Worm (Caenorhabditis elegans) whole organism, mixed stage, embryonic: Measurements from ENCODE around the gene C55A1.11.
"Not testable (repeated sequence)": the region's sequence is repeated elsewhere in the genome, so short reads cannot be mapped to it uniquely, and the experiment has no call there.

ENCODE experiments used
- M03D4.4 ChIP-seq: sonication (generic microtip); optimal IDR thresholded peaks from 2 replicates; lab custom pipeline; 2017; ENCODE audit warnings: mild to moderate bottlenecking, missing genetic modification characterization, missing compliant biosample characterization
- bed-3 ChIP-seq: fragments of 200-800 bp; sonication (Bioruptor generic); optimal IDR thresholded peaks from 3 replicates; lab custom pipeline; 2018; ENCODE audit warnings: mild to moderate bottlenecking, missing genetic modification characterization, moderate library complexity, missing compliant biosample characterization
- ceh-39 ChIP-seq: fragments of 150-350 bp; optimal IDR thresholded peaks from 2 replicates; lab custom pipeline; 2014; ENCODE audit warnings: missing biosample characterization, missing genetic modification characterization
- ceh-43 ChIP-seq: fragments of 200-800 bp; sonication (Bioruptor generic); optimal IDR thresholded peaks from 2 replicates; lab custom pipeline; 2018; ENCODE audit warnings: mild to moderate bottlenecking, missing genetic modification characterization, moderate library complexity, missing compliant biosample characterization
- ceh-83 ChIP-seq: fragments of 200-800 bp; sonication (Bioruptor generic); optimal IDR thresholded peaks from 2 replicates; lab custom pipeline; 2018; ENCODE audit warnings: mild to moderate bottlenecking, missing genetic modification characterization, missing compliant biosample characterization
- ces-1 ChIP-seq: fragments of 150-350 bp; optimal IDR thresholded peaks from 2 replicates; lab custom pipeline; 2014; ENCODE audit warnings: missing biosample characterization, missing genetic modification reagents, missing genetic modification characterization
- cnd-1 ChIP-seq: fragments of 200-800 bp; sonication (Bioruptor generic); optimal IDR thresholded peaks from 2 replicates; lab custom pipeline; 2018; ENCODE audit warnings: mild to moderate bottlenecking, missing genetic modification characterization, missing compliant biosample characterization
- drap-1 ChIP-seq: fragments of 200-800 bp; sonication (Bioruptor generic); optimal IDR thresholded peaks from 3 replicates; lab custom pipeline; 2018; ENCODE audit warnings: mild to moderate bottlenecking, missing genetic modification characterization, missing compliant biosample characterization
- elt-1 ChIP-seq: sonication (generic microtip); optimal IDR thresholded peaks from 2 replicates; lab custom pipeline; 2017; ENCODE audit warnings: missing genetic modification characterization, mild to moderate bottlenecking, missing compliant biosample characterization, antibody characterized with exemption, moderate library complexity, borderline replicate concordance; ENCODE audit not compliant: insufficient read depth
- elt-3 ChIP-seq: fragments of 150-350 bp; optimal IDR thresholded peaks from 2 replicates; lab custom pipeline; 2014; ENCODE audit warnings: missing biosample characterization, missing genetic modification characterization
- flh-1 ChIP-seq: fragments of 200-800 bp; sonication (Bioruptor generic); optimal IDR thresholded peaks from 2 replicates; lab custom pipeline; 2018; ENCODE audit warnings: mild to moderate bottlenecking, missing genetic modification characterization, moderate library complexity, missing compliant biosample characterization
- ham-2 ChIP-seq: fragments of 200-800 bp; sonication (Bioruptor generic); optimal IDR thresholded peaks from 2 replicates; lab custom pipeline; 2018; ENCODE audit warnings: mild to moderate bottlenecking, missing genetic modification characterization, missing compliant biosample characterization
- hlh-1 ChIP-seq: fragments of 150-350 bp; optimal IDR thresholded peaks from 2 replicates; lab custom pipeline; 2014; ENCODE audit warnings: missing biosample characterization, missing genetic modification reagents, missing genetic modification characterization
- lin-13 ChIP-seq: fragments of 150-350 bp; optimal IDR thresholded peaks from 2 replicates; lab custom pipeline; 2014; ENCODE audit warnings: missing biosample characterization, missing genetic modification characterization
- lin-32 ChIP-seq: fragments of 200-800 bp; sonication (Bioruptor generic); optimal IDR thresholded peaks from 2 replicates; lab custom pipeline; 2018; ENCODE audit warnings: mild to moderate bottlenecking, missing genetic modification characterization, missing compliant biosample characterization
- lsy-2 ChIP-seq: fragments of 150-350 bp; optimal IDR thresholded peaks from 2 replicates; lab custom pipeline; 2014; ENCODE audit warnings: missing biosample characterization, missing genetic modification characterization
- mab-5 ChIP-seq: fragments of 150-350 bp; optimal IDR thresholded peaks from 2 replicates; lab custom pipeline; 2014; ENCODE audit warnings: missing biosample characterization, missing genetic modification characterization
- mep-1 ChIP-seq: fragments of 150-350 bp; optimal IDR thresholded peaks from 2 replicates; lab custom pipeline; 2017; ENCODE audit warnings: missing biosample characterization, missing genetic modification reagents, missing genetic modification characterization, inconsistent platforms
- nhr-12 ChIP-seq: fragments of 150-350 bp; optimal IDR thresholded peaks from 2 replicates; lab custom pipeline; 2014; ENCODE audit warnings: missing biosample characterization, missing genetic modification characterization
- nhr-2 ChIP-seq: fragments of 150-350 bp; optimal IDR thresholded peaks from 2 replicates; lab custom pipeline; 2014; ENCODE audit warnings: missing biosample characterization, missing genetic modification characterization
- nhr-237 ChIP-seq: fragments of 150-350 bp; optimal IDR thresholded peaks from 2 replicates; lab custom pipeline; 2014; ENCODE audit warnings: missing biosample characterization, missing genetic modification characterization
- nhr-28 ChIP-seq: fragments of 150-350 bp; optimal IDR thresholded peaks from 2 replicates; lab custom pipeline; 2014; ENCODE audit warnings: missing biosample characterization, missing genetic modification characterization
- nhr-76 ChIP-seq: sonication (generic microtip); optimal IDR thresholded peaks from 2 replicates; lab custom pipeline; 2017; ENCODE audit warnings: missing biosample characterization, missing genetic modification characterization
- pha-4 ChIP-seq: fragments of 150-350 bp; optimal IDR thresholded peaks from 2 replicates; lab custom pipeline; 2018; ENCODE audit warnings: missing biosample characterization, missing genetic modification reagents, missing genetic modification characterization
- sem-2 ChIP-seq: fragments of 200-800 bp; sonication (Bioruptor generic); optimal IDR thresholded peaks from 2 replicates; lab custom pipeline; 2018; ENCODE audit warnings: mild to moderate bottlenecking, missing genetic modification characterization, missing compliant biosample characterization
- snpc-4 ChIP-seq: fragments of 150-350 bp; optimal IDR thresholded peaks from 2 replicates; lab custom pipeline; 2014; ENCODE audit warnings: missing biosample characterization, missing genetic modification characterization
- unc-120 ChIP-seq: sonication (generic microtip); optimal IDR thresholded peaks from 2 replicates; lab custom pipeline; 2017; ENCODE audit warnings: missing genetic modification characterization, missing compliant biosample characterization; ENCODE audit not compliant: poor library complexity, severe bottlenecking
- unc-39 ChIP-seq: fragments of 150-350 bp; optimal IDR thresholded peaks from 2 replicates; lab custom pipeline; 2014; ENCODE audit warnings: missing biosample characterization, missing genetic modification characterization
- unc-62 ChIP-seq: fragments of 150-350 bp; optimal IDR thresholded peaks from 2 replicates; lab custom pipeline; 2014; ENCODE audit warnings: missing biosample characterization, missing genetic modification reagents, missing genetic modification characterization
- ztf-11 ChIP-seq: fragments of 150-350 bp; optimal IDR thresholded peaks from 2 replicates; lab custom pipeline; 2014; ENCODE audit warnings: missing biosample characterization, missing genetic modification characterization

The C55A1.11 gene

DNA sequence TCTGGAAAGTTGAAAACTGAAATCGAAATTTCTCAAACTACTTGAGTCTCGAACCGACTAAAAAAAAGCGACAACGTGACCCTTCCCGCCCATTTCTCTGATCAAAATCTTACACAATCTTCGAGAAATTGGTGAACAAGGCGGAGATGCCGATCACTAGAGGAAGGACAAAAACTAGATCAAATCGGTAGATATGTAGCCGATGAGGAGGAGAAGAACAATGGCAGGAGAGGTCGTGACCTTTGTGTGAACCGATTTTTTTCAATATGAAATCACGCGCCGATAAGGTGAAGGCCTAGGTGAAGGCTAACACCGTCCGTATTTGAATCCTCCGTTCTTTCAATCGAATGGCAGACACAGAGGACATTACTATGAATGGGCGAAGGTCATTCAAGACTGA lies 35.3 kb downstream of the C55A1.11 start:
- TF ChIP-seq elt-1 (tag; lab: Kevin White, UChicago): peak; percentile 94
- peak; percentile 43 for TF ChIP-seq ham-2 (GFP tag; lab: Kevin White, UChicago)
- TF ChIP-seq lsy-2 (tag; lab: Kevin White, UChicago): no peak
- TF ChIP-seq, all 35 proteins: peak for 2

DNA sequence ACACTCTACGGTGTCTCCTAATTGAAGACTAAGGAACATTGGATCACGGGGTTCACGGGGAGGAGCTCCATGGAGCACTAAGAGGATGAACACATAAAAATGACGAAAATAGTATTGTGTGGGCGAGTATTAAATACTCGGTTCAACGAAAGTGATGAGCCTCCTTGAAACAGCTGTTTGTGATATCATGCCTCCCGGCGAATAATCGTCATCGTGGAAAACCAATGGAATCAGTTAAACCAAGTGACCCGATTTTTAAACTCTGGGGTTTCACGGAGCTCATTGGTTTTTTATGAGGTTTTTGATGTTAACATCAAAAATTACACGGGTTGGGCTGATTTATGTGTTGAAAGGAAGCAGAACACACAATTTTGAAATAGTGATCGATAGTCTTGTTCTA lies 35.9 kb downstream of the C55A1.11 start:
- no peak for TF ChIP-seq hlh-1
- no peak for TF ChIP-seq nhr-12
- TF ChIP-seq cnd-1 (tag; lab: Kevin White, UChicago): no peak
- TF ChIP-seq nhr-76 (tag; lab: Kevin White, UChicago): no peak
- TF ChIP-seq lin-32: no peak
- no peak for TF ChIP-seq ceh-39
- TF ChIP-seq lsy-2 (tag; lab: Kevin White, UChicago): no peak
- TF ChIP-seq flh-1 (GFP tag; lab: Kevin White, UChicago): no peak
- TF ChIP-seq sem-2 (GFP tag; lab: Kevin White, UChicago): no peak
- no peak for TF ChIP-seq nhr-237
- no peak for TF ChIP-seq nhr-28 (tag; lab: Kevin White, UChicago)
- TF ChIP-seq ceh-43 (GFP tag; lab: Kevin White, UChicago): no peak
- TF ChIP-seq unc-39 (tag; lab: Kevin White, UChicago): no peak
- no peak for TF ChIP-seq elt-3 (tag; lab: Kevin White, UChicago)
- TF ChIP-seq ham-2 (GFP tag; lab: Kevin White, UChicago): no peak
- TF ChIP-seq snpc-4 (tag; lab: Kevin White, UChicago): no peak
- TF ChIP-seq pha-4 (tag; lab: Kevin White, UChicago): no peak
- no peak for TF ChIP-seq ceh-83 (GFP tag; lab: Kevin White, UChicago)
- TF ChIP-seq ces-1 (GFP tag; lab: Kevin White, UChicago): no peak
- TF ChIP-seq elt-1 (tag; lab: Kevin White, UChicago): no peak

DNA sequence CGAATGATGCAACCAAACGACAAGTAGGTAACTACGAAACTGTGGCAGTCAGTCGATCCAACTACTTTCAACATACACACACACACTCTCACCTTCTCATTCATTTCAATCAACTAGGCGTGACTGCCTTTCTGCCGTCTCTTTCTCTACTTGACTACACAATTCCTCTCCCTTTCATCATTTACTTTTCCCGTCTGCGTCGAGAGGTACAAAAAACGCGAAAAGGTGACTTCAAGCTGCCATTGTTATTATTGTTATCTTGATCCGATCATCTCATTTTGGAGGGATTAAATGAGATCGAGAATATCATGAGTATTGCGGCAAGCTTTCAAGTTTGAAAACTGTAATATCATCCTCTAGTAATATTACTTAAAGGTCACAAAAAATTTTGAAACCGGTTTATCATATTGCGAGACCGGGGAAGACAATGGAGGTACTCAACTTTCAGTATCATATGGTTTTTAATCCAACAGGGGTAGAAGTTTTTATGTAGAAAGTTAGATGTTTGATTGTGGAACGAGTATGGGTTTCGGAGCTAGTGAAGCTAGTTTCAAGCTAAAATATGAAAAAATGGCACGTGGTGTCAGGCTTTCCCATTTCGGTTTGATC lies 38.5 kb downstream of the C55A1.11 start:
- TF ChIP-seq unc-62 (GFP tag; lab: Kevin White, UChicago) (peak; percentile 68), bed-3 (no peak), unc-39 (tag; lab: Kevin White, UChicago) (no peak), hlh-1 (peak; percentile 9), elt-1 (tag; lab: Kevin White, UChicago) (peak; percentile 68), drap-1 (GFP tag; lab: Kevin White, UChicago) (no peak)

DNA sequence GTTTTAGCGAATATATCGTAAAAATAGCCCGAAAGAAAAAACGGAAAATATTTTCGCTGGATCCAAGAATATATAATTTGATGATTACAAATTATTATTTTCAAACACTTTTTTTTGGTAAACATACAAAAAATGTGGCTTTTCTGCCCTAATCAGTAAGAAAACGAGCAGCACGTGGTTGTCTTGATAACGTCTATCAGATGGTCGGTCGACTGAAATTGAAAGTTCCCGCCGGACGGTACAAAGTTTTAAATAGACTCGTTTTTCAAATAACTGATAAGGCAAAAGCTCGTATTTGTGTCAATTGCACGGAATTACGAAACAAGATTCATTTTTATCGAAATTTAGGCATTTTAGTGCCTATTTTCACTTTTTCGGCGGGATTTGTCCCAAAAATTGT lies 41.1 kb downstream of the C55A1.11 start:
- no peak for TF ChIP-seq ztf-11 (tag; lab: Kevin White, UChicago)
- TF ChIP-seq lin-13: no peak
- TF ChIP-seq pha-4 (tag; lab: Kevin White, UChicago): no peak
- TF ChIP-seq nhr-2 (tag; lab: Kevin White, UChicago): no peak
- no peak for TF ChIP-seq mep-1 (tag; lab: Kevin White, UChicago)
- no peak for TF ChIP-seq elt-3 (tag; lab: Kevin White, UChicago)
- TF ChIP-seq mab-5 (tag; lab: Kevin White, UChicago): no peak
- no peak for TF ChIP-seq elt-1 (tag; lab: Kevin White, UChicago)
- TF ChIP-seq flh-1 (GFP tag; lab: Kevin White, UChicago): no peak
- no peak for TF ChIP-seq nhr-28 (tag; lab: Kevin White, UChicago)
- no peak for TF ChIP-seq M03D4.4
- TF ChIP-seq unc-62 (GFP tag; lab: Kevin White, UChicago): no peak
- no peak for TF ChIP-seq ceh-39

DNA sequence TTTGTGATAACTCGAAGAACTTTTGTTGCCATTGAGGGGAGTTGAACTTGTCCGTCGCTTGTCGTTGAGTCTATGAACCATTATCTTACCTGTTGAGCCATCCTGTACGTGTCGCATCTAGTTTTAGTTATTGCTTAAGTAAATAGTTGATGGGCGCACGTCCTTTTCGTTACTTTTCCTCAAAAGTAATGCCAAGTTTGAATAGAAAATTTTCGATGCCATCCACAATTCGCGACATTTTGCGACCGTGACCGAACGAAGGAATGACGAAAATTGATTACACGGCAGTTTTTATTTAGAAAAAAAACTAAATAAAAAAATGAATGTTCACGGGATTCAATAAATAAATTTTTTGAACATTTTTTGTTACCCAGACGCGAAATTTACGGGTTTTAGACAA lies 42.5 kb downstream of the C55A1.11 start, which contains the start of gene F53E4.1:
Gene F53E4.1 (minus strand): TSS at position 101 of the 400 bp plus-strand sequence.
- not testable (repeated sequence) for TF ChIP-seq nhr-12; ceh-83 (GFP tag; lab: Kevin White, UChicago); ces-1 (GFP tag; lab: Kevin White, UChicago)

DNA sequence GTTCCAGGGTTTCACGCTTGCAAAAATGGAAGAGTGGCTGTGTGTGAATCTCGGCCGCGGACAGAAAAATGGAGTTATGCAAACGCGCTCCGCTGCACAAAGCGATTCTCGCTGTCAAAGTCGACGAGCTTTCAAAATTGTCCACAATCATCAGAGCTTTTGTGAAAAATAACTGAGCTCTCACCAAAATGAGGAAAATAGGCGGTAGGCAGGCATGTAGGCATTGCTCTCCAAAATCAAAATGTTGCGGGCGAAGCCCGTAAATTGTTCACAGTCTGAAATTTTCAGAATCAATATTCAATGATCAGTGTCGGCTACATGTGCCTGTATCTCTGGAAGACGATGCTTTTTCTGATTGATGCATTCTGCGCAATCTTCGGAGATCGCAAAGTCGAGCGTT lies 43.2 kb downstream of the C55A1.11 start, which contains the start of gene K06B4.4:
Gene K06B4.4 (plus strand): TSS at position 301 of the 400 bp plus-strand sequence.
- TF ChIP-seq elt-3 (tag; lab: Kevin White, UChicago) (no peak), unc-120 (tag; lab: Kevin White, UChicago) (no peak), M03D4.4 (no peak), unc-62 (GFP tag; lab: Kevin White, UChicago) (no peak), flh-1 (GFP tag; lab: Kevin White, UChicago) (no peak), lin-13 (no peak), ceh-83 (GFP tag; lab: Kevin White, UChicago) (no peak), mab-5 (tag; lab: Kevin White, UChicago) (no peak), ces-1 (GFP tag; lab: Kevin White, UChicago) (no peak), bed-3 (no peak), nhr-237 (no peak), snpc-4 (tag; lab: Kevin White, UChicago) (no peak)
- TF ChIP-seq, all 35 proteins: peak for 0
